Fruit fly (Drosophila melanogaster): ENCODE data around the gene dachs.

dm6 chr2L:8442147-8442546 lies 24.5 kb upstream of the dachs start, which contains the start of gene CG31897:
- TF ChIP-seq CTCF (optimal IDR thresholded peaks at IDR 0.05): no peak
- no peak for TF ChIP-seq CG8478 (optimal IDR thresholded peaks at IDR 0.05)
